Worm (Caenorhabditis elegans) whole organism, young adult: ENCODE data around the gene hsp-43.

Experiments
- B0261.1 ChIP-seq: sonication (generic microtip); optimal IDR thresholded peaks from 2 replicates; lab custom pipeline; 2016; ENCODE audit warnings: mild to moderate bottlenecking, missing genetic modification characterization, moderate library complexity, missing compliant biosample characterization
- C06A6.2 ChIP-seq: fragments of 200-800 bp; sonication (Bioruptor generic); conservative IDR thresholded peaks from 2 replicates; pipeline ENCODE4 v1.3.6; 2022; ENCODE audit warnings: missing genetic modification characterization, missing compliant biosample characterization
- C17E4.6 ChIP-seq: fragments of 200-800 bp; sonication (Bioruptor generic); IDR thresholded peaks from 2 replicates; pipeline ENCODE4 v1.3.6; 2022; ENCODE audit warnings: missing genetic modification reagents, missing genetic modification characterization, missing compliant biosample characterization
- F33H1.4 ChIP-seq: fragments of 200-800 bp; sonication (Bioruptor generic); IDR thresholded peaks from 2 replicates; pipeline ENCODE4 v1.3.6; 2022; ENCODE audit warnings: missing genetic modification reagents, missing genetic modification characterization, missing compliant biosample characterization
- F37B4.10 ChIP-seq: fragments of 200-800 bp; sonication (Bioruptor generic); IDR thresholded peaks from 2 replicates; pipeline ENCODE4 v1.3.6; 2022; ENCODE audit warnings: missing genetic modification characterization, missing compliant biosample characterization
- K12H6.12 ChIP-seq: fragments of 200-800 bp; sonication (Bioruptor generic); optimal IDR thresholded peaks from 2 replicates; lab custom pipeline; 2018; ENCODE audit warnings: mild to moderate bottlenecking, missing genetic modification characterization, missing compliant biosample characterization
- Y53F4B.3 ChIP-seq: fragments of 200-800 bp; sonication (Bioruptor generic); IDR thresholded peaks from 2 replicates; pipeline ENCODE4 v1.3.6; 2022; ENCODE audit warnings: missing genetic modification reagents, missing genetic modification characterization, missing compliant biosample characterization
- Y53G8AR.9 ChIP-seq: fragments of 200-800 bp; sonication (Bioruptor generic); conservative IDR thresholded peaks from 2 replicates; pipeline ENCODE4 v1.3.6; 2022; ENCODE audit warnings: missing genetic modification reagents, missing genetic modification characterization, missing compliant biosample characterization
- Y79H2A.3 ChIP-seq: fragments of 200-800 bp; sonication (Bioruptor generic); conservative IDR thresholded peaks from 2 replicates; pipeline ENCODE4 v1.3.6; 2022; ENCODE audit warnings: missing genetic modification reagents, missing genetic modification characterization, missing compliant biosample characterization
- ZK185.1 ChIP-seq: sonication (generic microtip); optimal IDR thresholded peaks from 2 replicates; lab custom pipeline; 2016; ENCODE audit warnings: mild to moderate bottlenecking, missing genetic modification characterization, missing compliant biosample characterization; ENCODE audit not compliant: poor library complexity, severe bottlenecking
- atf-7 ChIP-seq: sonication (generic microtip); optimal IDR thresholded peaks from 2 replicates; lab custom pipeline; 2017; ENCODE audit warnings: mild to moderate bottlenecking, missing genetic modification characterization, missing compliant biosample characterization
- athp-1 ChIP-seq: sonication (generic microtip); optimal IDR thresholded peaks from 2 replicates; lab custom pipeline; 2017; ENCODE audit warnings: mild to moderate bottlenecking, missing genetic modification characterization, missing compliant biosample characterization
- attf-5 ChIP-seq: fragments of 200-800 bp; sonication (Bioruptor generic); optimal IDR thresholded peaks from 2 replicates; lab custom pipeline; 2018; ENCODE audit warnings: mild to moderate bottlenecking, missing genetic modification characterization, missing compliant biosample characterization
- attf-6 ChIP-seq: fragments of 200-800 bp; sonication (Bioruptor generic); IDR thresholded peaks from 2 replicates; pipeline ENCODE4 v1.3.6; 2022; ENCODE audit warnings: missing genetic modification reagents, missing genetic modification characterization, missing compliant biosample characterization
- bed-1 ChIP-seq: fragments of 200-800 bp; sonication (Bioruptor generic); IDR thresholded peaks from 2 replicates; pipeline ENCODE4 v1.3.6; 2022; ENCODE audit warnings: missing genetic modification reagents, missing genetic modification characterization, missing compliant biosample characterization
- ccch-3 ChIP-seq: fragments of 200-800 bp; sonication (Bioruptor generic); optimal IDR thresholded peaks from 2 replicates; lab custom pipeline; 2018; ENCODE audit warnings: mild to moderate bottlenecking, missing genetic modification characterization, missing compliant biosample characterization
- cebp-1 ChIP-seq, 2 experiments: fragments of 200-800 bp in 1 of 2; sonication (Bioruptor generic) in 1 of 2; sonication (generic microtip) in 1 of 2; IDR thresholded peaks in 1 of 2; optimal IDR thresholded peaks in 1 of 2; 2 replicates each; pipeline versions ENCODE4 v1.3.6 to Lab custom; 2017 to 2022; ENCODE audit warnings: missing compliant biosample characterization in 2 of 2, missing genetic modification characterization in 2 of 2, mild to moderate bottlenecking in 1 of 2, missing genetic modification reagents in 1 of 2, moderate library complexity in 1 of 2
- ceh-27 ChIP-seq: fragments of 200-800 bp; sonication (Bioruptor generic); optimal IDR thresholded peaks from 2 replicates; lab custom pipeline; 2018; ENCODE audit warnings: mild to moderate bottlenecking, missing genetic modification characterization, moderate library complexity, missing compliant biosample characterization
- ceh-40 ChIP-seq: fragments of 200-800 bp; sonication (Bioruptor generic); IDR thresholded peaks from 2 replicates; pipeline ENCODE4 v1.3.6; 2022; ENCODE audit warnings: missing genetic modification characterization, missing compliant biosample characterization
- efl-1 ChIP-seq: fragments of 150-350 bp; optimal IDR thresholded peaks from 2 replicates; lab custom pipeline; 2014; ENCODE audit warnings: missing biosample characterization, missing genetic modification reagents, missing genetic modification characterization
- egl-44 ChIP-seq: fragments of 200-800 bp; sonication (Bioruptor generic); IDR thresholded peaks from 2 replicates; pipeline ENCODE4 v1.3.6; 2022; ENCODE audit warnings: missing genetic modification reagents, missing genetic modification characterization, missing compliant biosample characterization
- ets-4 ChIP-seq: fragments of 200-800 bp; sonication (Bioruptor generic); optimal IDR thresholded peaks from 2 replicates; lab custom pipeline; 2018; ENCODE audit warnings: mild to moderate bottlenecking, missing genetic modification characterization, missing compliant biosample characterization
- fkh-3 ChIP-seq: sonication (generic microtip); optimal IDR thresholded peaks from 2 replicates; lab custom pipeline; 2016; ENCODE audit warnings: mild to moderate bottlenecking, missing genetic modification characterization, missing compliant biosample characterization
- gei-17 ChIP-seq: fragments of 200-800 bp; sonication (Bioruptor generic); optimal IDR thresholded peaks from 2 replicates; lab custom pipeline; 2018; ENCODE audit warnings: mild to moderate bottlenecking, missing genetic modification characterization, missing compliant biosample characterization
- hlh-12 ChIP-seq: sonication (generic microtip); optimal IDR thresholded peaks from 2 replicates; lab custom pipeline; 2016; ENCODE audit warnings: missing genetic modification characterization, missing compliant biosample characterization
- let-526 ChIP-seq: fragments of 200-800 bp; sonication (Bioruptor generic); IDR thresholded peaks from 2 replicates; pipeline ENCODE4 v1.3.6; 2022; ENCODE audit warnings: missing genetic modification reagents, missing genetic modification characterization, missing compliant biosample characterization
- let-607 ChIP-seq, 2 experiments: fragments of 200-800 bp in 1 of 2; sonication (Bioruptor generic) in 1 of 2; sonication (generic microtip) in 1 of 2; optimal IDR thresholded peaks; 2 replicates each; lab custom pipeline; 2016 to 2018; ENCODE audit warnings: mild to moderate bottlenecking in 2 of 2, missing compliant biosample characterization in 2 of 2, missing genetic modification characterization in 2 of 2, moderate library complexity in 2 of 2, missing genotype in 1 of 2
- lin-35 ChIP-seq, 3 experiments: fragments of 150-350 bp in 2 of 3; sonication (generic microtip) in 1 of 3; optimal IDR thresholded peaks; 2 replicates each; lab custom pipeline; 2014 to 2018; ENCODE audit warnings: missing biosample characterization in 3 of 3, missing genetic modification characterization in 3 of 3, missing genetic modification reagents in 3 of 3
- madf-3 ChIP-seq: fragments of 200-800 bp; sonication (Bioruptor generic); IDR thresholded peaks from 2 replicates; pipeline ENCODE4 v1.3.6; 2022; ENCODE audit warnings: missing genetic modification reagents, missing genetic modification characterization, missing compliant biosample characterization
- mcd-1 ChIP-seq: fragments of 200-800 bp; sonication (Bioruptor generic); IDR thresholded peaks from 2 replicates; pipeline ENCODE4 v1.3.6; 2022; ENCODE audit warnings: missing genetic modification reagents, missing genetic modification characterization, missing compliant biosample characterization
- nfyb-1 ChIP-seq: fragments of 200-800 bp; sonication (Bioruptor generic); IDR thresholded peaks from 2 replicates; pipeline ENCODE4 v1.3.6; 2022; ENCODE audit warnings: missing genetic modification reagents, missing genetic modification characterization, missing compliant biosample characterization
- nhr-179 ChIP-seq: sonication (generic microtip); optimal IDR thresholded peaks from 2 replicates; lab custom pipeline; 2016; ENCODE audit warnings: mild to moderate bottlenecking, missing genetic modification characterization, missing compliant biosample characterization
- nhr-80 ChIP-seq: sonication (generic microtip); optimal IDR thresholded peaks from 2 replicates; lab custom pipeline; 2016; ENCODE audit warnings: missing genetic modification characterization, missing compliant biosample characterization
- pha-4 ChIP-seq: fragments of 150-350 bp; sonication (generic microtip); optimal IDR thresholded peaks from 2 replicates; lab custom pipeline; 2014; ENCODE audit warnings: missing biosample characterization, missing genetic modification reagents, missing genetic modification characterization
- repo-1 ChIP-seq: sonication (generic microtip); optimal IDR thresholded peaks from 2 replicates; lab custom pipeline; 2017; ENCODE audit warnings: mild to moderate bottlenecking, missing genetic modification characterization, missing compliant biosample characterization
- rpc-1 ChIP-seq, 2 experiments: fragments of 150-350 bp in 1 of 2; sonication (generic microtip) in 1 of 2; optimal IDR thresholded peaks; 2 replicates each; lab custom pipeline; 2014 to 2018; ENCODE audit warnings: missing biosample characterization in 1 of 2, missing genetic modification characterization in 1 of 2, missing genetic modification reagents in 1 of 2, missing genotype in 1 of 2
- snpc-1.3 ChIP-seq: sonication (generic microtip); optimal IDR thresholded peaks from 2 replicates; lab custom pipeline; 2017; ENCODE audit warnings: missing genetic modification characterization, mild to moderate bottlenecking, missing compliant biosample characterization, antibody characterized with exemption, moderate library complexity, missing genotype, missing genetic modification reagents; ENCODE audit not compliant: insufficient read depth
- snpc-4 ChIP-seq, 5 experiments: fragments of 150-350 bp in 1 of 5; sonication (generic microtip) in 4 of 5; optimal IDR thresholded peaks; 2 replicates each; lab custom pipeline; 2014 to 2018; ENCODE audit warnings: missing genetic modification characterization in 5 of 5, missing biosample characterization in 3 of 5, antibody characterized with exemption in 2 of 5, mild to moderate bottlenecking in 2 of 5, missing compliant biosample characterization in 2 of 5, missing genotype in 2 of 5, moderate library complexity in 2 of 5, missing genetic modification reagents in 1 of 5
- somi-1 ChIP-seq: fragments of 200-800 bp; sonication (Bioruptor generic); optimal IDR thresholded peaks from 2 replicates; lab custom pipeline; 2018; ENCODE audit warnings: mild to moderate bottlenecking, missing genetic modification characterization, missing compliant biosample characterization
- tlf-1 ChIP-seq: fragments of 200-800 bp; sonication (Bioruptor generic); optimal IDR thresholded peaks from 2 replicates; lab custom pipeline; 2018; ENCODE audit warnings: mild to moderate bottlenecking, missing genetic modification characterization, missing compliant biosample characterization
- unc-62 ChIP-seq: fragments of 150-350 bp; optimal IDR thresholded peaks from 2 replicates; lab custom pipeline; 2014; ENCODE audit warnings: missing biosample characterization, missing genetic modification reagents, missing genetic modification characterization
- zfh-2 ChIP-seq: fragments of 200-800 bp; sonication (Bioruptor generic); conservative IDR thresholded peaks from 2 replicates; pipeline ENCODE4 v1.3.6; 2022; ENCODE audit warnings: missing genetic modification reagents, missing genetic modification characterization, missing compliant biosample characterization
- ztf-22 ChIP-seq: fragments of 200-800 bp; sonication (Bioruptor generic); optimal IDR thresholded peaks from 2 replicates; lab custom pipeline; 2018; ENCODE audit warnings: mild to moderate bottlenecking, missing genetic modification characterization, moderate library complexity, missing compliant biosample characterization
- ztf-6 ChIP-seq: fragments of 200-800 bp; sonication (Bioruptor generic); IDR thresholded peaks from 2 replicates; pipeline ENCODE4 v1.3.6; 2022; ENCODE audit warnings: missing genetic modification reagents, missing genetic modification characterization, missing compliant biosample characterization

Gene hsp-43

ce11 chrX:6271718-6272117, 36.4 kb upstream of the hsp-43 start, which contains the start of gene lro-1:
lro-1 (plus strand) TSS chrX:6272089.
- peak; percentile 57 for TF ChIP-seq unc-62
- TF ChIP-seq gei-17 (GFP tag; lab: Kevin White, UChicago) = peak; percentile 2
- TF ChIP-seq let-526 (GFP tag; lab: Robert Waterston, UW) = peak; percentile 37; the same call in 1 of the 2 replicates
- no peak for TF ChIP-seq C17E4.6 (GFP tag; lab: Robert Waterston, UW)
- peak; percentile 70 for TF ChIP-seq ets-4
- no peak for TF ChIP-seq cebp-1 (GFP tag; IDR thresholded peaks at IDR 0.05; lab: Robert Waterston, UW)
- TF ChIP-seq cebp-1 (tag; optimal IDR thresholded peaks at IDR 0.05; lab: Kevin White, UChicago) = peak; percentile 75
- TF ChIP-seq atf-7 (tag; lab: Kevin White, UChicago) = peak; percentile 68
- TF ChIP-seq nhr-80 (tag; lab: Kevin White, UChicago) = peak; percentile 94
- TF ChIP-seq ZK185.1 = peak; percentile 21
- TF ChIP-seq repo-1 (tag; lab: Kevin White, UChicago) = no peak
- TF ChIP-seq hlh-12 = no peak
- no peak for TF ChIP-seq zfh-2 (GFP tag; lab: Robert Waterston, UW)
- TF ChIP-seq tlf-1 (GFP tag; lab: Kevin White, UChicago) = peak; percentile 33
- no peak for TF ChIP-seq snpc-4 (GFP tag; optimal IDR thresholded peaks at IDR 0.05; lab: Kevin White, UChicago)
- TF ChIP-seq snpc-4 (tag; optimal IDR thresholded peaks at IDR 0.05; lab: Kevin White, UChicago) = peak in 1 of 4 experiments; percentile 8
- peak; percentile 9 to 53 for TF ChIP-seq let-607 (tag; optimal IDR thresholded peaks at IDR 0.05; lab: Kevin White, UChicago)

ce11 chrX:6266739-6267138, 31.4 kb upstream of the hsp-43 start, which contains the start of gene W05H9.2:
W05H9.2 (plus strand) TSS chrX:6267039.
- no peak for TF ChIP-seq Y53F4B.3
- TF ChIP-seq attf-6 (GFP tag; lab: Robert Waterston, UW) = no peak
- no peak for TF ChIP-seq Y53G8AR.9 (GFP tag; lab: Robert Waterston, UW)
- TF ChIP-seq egl-44 = no peak
- TF ChIP-seq C17E4.6 (GFP tag; lab: Robert Waterston, UW) = no peak
- TF ChIP-seq Y79H2A.3 (GFP tag; lab: Robert Waterston, UW) = no peak
- no peak for TF ChIP-seq ceh-40 (GFP tag; lab: Robert Waterston, UW)
- TF ChIP-seq attf-5 (GFP tag; lab: Kevin White, UChicago) = no peak
- TF ChIP-seq B0261.1 (tag; lab: Kevin White, UChicago) = no peak
- TF ChIP-seq snpc-1.3 (tag; lab: Kevin White, UChicago) = no peak
- no peak for TF ChIP-seq nfyb-1 (GFP tag; lab: Robert Waterston, UW)
- no peak for TF ChIP-seq lin-35 (GFP tag; optimal IDR thresholded peaks at IDR 0.05; lab: Kevin White, UChicago)
- no peak for TF ChIP-seq ceh-27 (GFP tag; lab: Kevin White, UChicago)
- TF ChIP-seq, all 124 proteins: peak for 0

- TF ChIP-seq F33H1.4 (no peak), fkh-3 (no peak), nhr-179 (no peak), mcd-1 (GFP tag; lab: Robert Waterston, UW) (no peak), somi-1 (GFP tag; lab: Kevin White, UChicago) (no peak), bed-1 (GFP tag; lab: Robert Waterston, UW) (no peak), ztf-6 (no peak), pha-4 (tag; lab: Kevin White, UChicago) (no peak), athp-1 (no peak), Y53F4B.3 (no peak), K12H6.12 (tag; lab: Kevin White, UChicago) (peak; percentile 18), madf-3 (no peak), efl-1 (GFP tag; lab: Kevin White, UChicago) (no peak), C06A6.2 (GFP tag; lab: Robert Waterston, UW) (no peak), C17E4.6 (GFP tag; lab: Robert Waterston, UW) (0 out of 2 replicates have a peak, but pooled peaks have one; percentile 24), F37B4.10 (GFP tag; lab: Robert Waterston, UW) (no peak), ccch-3 (GFP tag; lab: Kevin White, UChicago) (no peak), rpc-1 (optimal IDR thresholded peaks at IDR 0.05; lab: Kevin White, UChicago) (no peak), rpc-1 (tag; optimal IDR thresholded peaks at IDR 0.05; lab: Kevin White, UChicago) (no peak), ztf-22 (no peak)
Observed at ce11 chrX:6263194-6263698, 27.9 kb upstream of the hsp-43 start, which contains the start of gene W05H9.4. W05H9.4 (plus strand) TSS chrX:6263648.
